Fruit fly (Drosophila melanogaster) whole organism, prepupa: ENCODE measurements around the gene mRpL48.
A peak's percentile ranks its signal among the peaks of the same experiment; 100 is the strongest.

ENCODE experiments used
- CG10631 ChIP-seq: fragments of 200-800 bp; sonication (Bioruptor generic); optimal IDR thresholded peaks from 2 replicates; lab custom pipeline; 2016; ENCODE audit warnings: missing biosample characterization, missing genetic modification characterization
- CG10669 ChIP-seq: fragments of 200-800 bp; sonication (Bioruptor generic); optimal IDR thresholded peaks from 3 replicates; lab custom pipeline; 2018; ENCODE audit warnings: missing biosample characterization, mild to moderate bottlenecking, missing genetic modification characterization, moderate library complexity
- CG11294 ChIP-seq: fragments of 200-800 bp; sonication (Bioruptor generic); IDR thresholded peaks from 2 replicates; pipeline ENCODE4 v1.3.6; 2022; ENCODE audit warnings: missing biosample characterization, missing genetic modification characterization
- CG11762 ChIP-seq: fragments of 200-800 bp; sonication (Bioruptor generic); optimal IDR thresholded peaks from 3 replicates; lab custom pipeline; 2016; ENCODE audit warnings: missing biosample characterization, missing genetic modification characterization; ENCODE audit not compliant: insufficient read depth
- CG15336 ChIP-seq: fragments of 200-800 bp; sonication (Bioruptor generic); IDR thresholded peaks from 2 replicates; pipeline ENCODE4 v1.3.6; 2022; ENCODE audit warnings: missing biosample characterization, missing genetic modification characterization
- CG16779 ChIP-seq: fragments of 200-800 bp; sonication (Bioruptor generic); optimal IDR thresholded peaks from 3 replicates; lab custom pipeline; 2017; ENCODE audit warnings: missing biosample characterization, mild to moderate bottlenecking, missing genetic modification characterization
- CG31627 ChIP-seq: fragments of 200-800 bp; sonication (Bioruptor generic); optimal IDR thresholded peaks from 3 replicates; lab custom pipeline; 2016; ENCODE audit warnings: missing biosample characterization, missing genetic modification characterization
- CG32006 ChIP-seq: fragments of 200-800 bp; sonication (Bioruptor generic); optimal IDR thresholded peaks from 3 replicates; lab custom pipeline; 2017; ENCODE audit warnings: missing biosample characterization, mild to moderate bottlenecking, missing genetic modification characterization
- CG34406 ChIP-seq: fragments of 200-800 bp; sonication (Bioruptor generic); optimal IDR thresholded peaks from 3 replicates; lab custom pipeline; 2016; ENCODE audit warnings: missing biosample characterization, missing genetic modification characterization
- CG3919 ChIP-seq: fragments of 200-800 bp; sonication (Bioruptor generic); optimal IDR thresholded peaks from 3 replicates; lab custom pipeline; 2016; ENCODE audit warnings: missing biosample characterization, missing genetic modification characterization
- CG4318 ChIP-seq: fragments of 200-800 bp; sonication (Bioruptor generic); optimal IDR thresholded peaks from 3 replicates; lab custom pipeline; 2017; ENCODE audit warnings: missing biosample characterization, mild to moderate bottlenecking, missing genetic modification characterization
- CG6276 ChIP-seq: fragments of 200-800 bp; sonication (Bioruptor generic); optimal IDR thresholded peaks from 2 replicates; lab custom pipeline; 2017; ENCODE audit warnings: missing biosample characterization, mild to moderate bottlenecking, missing genetic modification characterization
- CG6792 ChIP-seq: fragments of 200-800 bp; sonication (Bioruptor generic); optimal IDR thresholded peaks from 3 replicates; lab custom pipeline; 2016; ENCODE audit warnings: missing biosample characterization, missing genetic modification characterization
- CG6854 ChIP-seq: fragments of 200-800 bp; sonication (Bioruptor generic); optimal IDR thresholded peaks from 2 replicates; lab custom pipeline; 2017; ENCODE audit warnings: missing biosample characterization, mild to moderate bottlenecking, missing genetic modification characterization
- CG7368 ChIP-seq: fragments of 200-800 bp; sonication (Bioruptor generic); optimal IDR thresholded peaks from 3 replicates; lab custom pipeline; 2016; ENCODE audit warnings: missing biosample characterization, missing genetic modification characterization
- CG8119 ChIP-seq: fragments of 200-800 bp; sonication (Bioruptor generic); IDR thresholded peaks from 3 replicates; pipeline ENCODE4 v1.3.6; 2022; ENCODE audit warnings: missing biosample characterization, missing genetic modification characterization
- CG8319 ChIP-seq: fragments of 200-800 bp; sonication (Bioruptor generic); optimal IDR thresholded peaks from 3 replicates; lab custom pipeline; 2016; ENCODE audit warnings: missing biosample characterization, missing genetic modification characterization
- CG8632 ChIP-seq: fragments of 200-800 bp; sonication (Bioruptor generic); optimal IDR thresholded peaks from 3 replicates; lab custom pipeline; 2016; ENCODE audit warnings: missing biosample characterization, missing genetic modification characterization
- CG9139 ChIP-seq: fragments of 200-800 bp; sonication (Bioruptor generic); optimal IDR thresholded peaks from 3 replicates; lab custom pipeline; 2017; ENCODE audit warnings: missing biosample characterization, mild to moderate bottlenecking, missing genetic modification characterization
- Eip78C ChIP-seq: fragments of 200-800 bp; sonication (Bioruptor generic); peaks from one replicate; lab custom pipeline; 2016; ENCODE audit warnings: missing biosample characterization, missing genetic modification characterization
- Eip93F ChIP-seq: fragments of 200-800 bp; sonication (Bioruptor generic); optimal IDR thresholded peaks from 2 replicates; lab custom pipeline; 2016; ENCODE audit warnings: missing biosample characterization, mild to moderate bottlenecking, missing genetic modification characterization
- Ets21C ChIP-seq: fragments of 200-800 bp; sonication (Bioruptor generic); optimal IDR thresholded peaks from 3 replicates; lab custom pipeline; 2016; ENCODE audit warnings: missing biosample characterization, missing genetic modification characterization
- Ets96B ChIP-seq: fragments of 200-800 bp; optimal IDR thresholded peaks from 2 replicates; lab custom pipeline; 2019; ENCODE audit warnings: missing biosample characterization, mild to moderate bottlenecking, missing genetic modification characterization, moderate library complexity
- Gug ChIP-seq: fragments of 200-800 bp; sonication (Bioruptor generic); IDR thresholded peaks from 2 replicates; pipeline ENCODE4 v1.3.6; 2022; ENCODE audit warnings: missing biosample characterization, missing genetic modification characterization
- Hr39 ChIP-seq: fragments of 200-800 bp; sonication (Bioruptor generic); optimal IDR thresholded peaks from 2 replicates; lab custom pipeline; 2016; ENCODE audit warnings: missing biosample characterization, missing genetic modification characterization
- Hr4 ChIP-seq: fragments of 200-800 bp; sonication (Bioruptor generic); optimal IDR thresholded peaks from 3 replicates; lab custom pipeline; 2016; ENCODE audit warnings: missing biosample characterization, missing genetic modification characterization
- Lpt ChIP-seq: fragments of 200-800 bp; sonication (Bioruptor generic); optimal IDR thresholded peaks from 3 replicates; lab custom pipeline; 2016; ENCODE audit warnings: missing biosample characterization, missing genetic modification characterization
- OdsH ChIP-seq: fragments of 200-800 bp; sonication (Bioruptor generic); optimal IDR thresholded peaks from 3 replicates; lab custom pipeline; 2016; ENCODE audit warnings: missing biosample characterization, missing genetic modification characterization
- Smox ChIP-seq: fragments of 200-800 bp; sonication (Bioruptor generic); optimal IDR thresholded peaks from 3 replicates; lab custom pipeline; 2016; ENCODE audit warnings: missing biosample characterization, missing genetic modification characterization
- Sox102F ChIP-seq: fragments of 200-800 bp; sonication (Bioruptor generic); optimal IDR thresholded peaks from 2 replicates; lab custom pipeline; 2016; ENCODE audit warnings: missing biosample characterization, mild to moderate bottlenecking, missing genetic modification characterization
- Sox15 ChIP-seq: fragments of 200-800 bp; sonication (Bioruptor generic); optimal IDR thresholded peaks from 3 replicates; lab custom pipeline; 2016; ENCODE audit warnings: missing biosample characterization, missing genetic modification characterization
- achi ChIP-seq: fragments of 200-800 bp; sonication (Bioruptor generic); optimal IDR thresholded peaks from 3 replicates; lab custom pipeline; 2016; ENCODE audit warnings: missing biosample characterization, missing genetic modification characterization
- acj6 ChIP-seq: fragments of 200-800 bp; sonication (Bioruptor generic); optimal IDR thresholded peaks from 3 replicates; lab custom pipeline; 2016; ENCODE audit warnings: missing biosample characterization, missing genetic modification characterization
- cyc ChIP-seq: fragments of 200-800 bp; sonication (Bioruptor generic); optimal IDR thresholded peaks from 3 replicates; lab custom pipeline; 2016; ENCODE audit warnings: missing biosample characterization, missing genetic modification characterization
- dsx ChIP-seq: fragments of 200-800 bp; optimal IDR thresholded peaks from 3 replicates; lab custom pipeline; 2019; ENCODE audit warnings: missing biosample characterization, mild to moderate bottlenecking, missing genetic modification characterization, moderate library complexity; ENCODE audit not compliant: poor library complexity, severe bottlenecking
- esn ChIP-seq: fragments of 200-800 bp; sonication (Bioruptor generic); optimal IDR thresholded peaks from 2 replicates; lab custom pipeline; 2016; ENCODE audit warnings: missing biosample characterization, mild to moderate bottlenecking, missing genetic modification characterization, moderate library complexity
- fkh ChIP-seq: fragments of 200-800 bp; sonication (Bioruptor generic); optimal IDR thresholded peaks from 3 replicates; lab custom pipeline; 2017; ENCODE audit warnings: missing biosample characterization, mild to moderate bottlenecking, missing genetic modification characterization, moderate library complexity
- lz ChIP-seq: fragments of 200-800 bp; sonication (Bioruptor generic); optimal IDR thresholded peaks from 3 replicates; lab custom pipeline; 2016; ENCODE audit warnings: missing biosample characterization, missing genetic modification characterization
- net ChIP-seq: fragments of 200-800 bp; sonication (Bioruptor generic); optimal IDR thresholded peaks from 3 replicates; lab custom pipeline; 2016; ENCODE audit warnings: missing biosample characterization, missing genetic modification characterization
- salr ChIP-seq, 2 experiments: fragments of 200-800 bp; sonication (Bioruptor generic); optimal IDR thresholded peaks; 3 replicates each; lab custom pipeline; 2016 to 2018; ENCODE audit warnings: missing biosample characterization in 2 of 2, missing genetic modification characterization in 2 of 2, mild to moderate bottlenecking in 1 of 2
- spab ChIP-seq: fragments of 200-800 bp; sonication (Bioruptor generic); optimal IDR thresholded peaks from 2 replicates; lab custom pipeline; 2017; ENCODE audit warnings: missing biosample characterization, mild to moderate bottlenecking, missing genetic modification characterization, missing genetic modification reagents
- svp ChIP-seq: fragments of 200-800 bp; sonication (Bioruptor generic); peaks from one replicate; lab custom pipeline; 2016; ENCODE audit warnings: missing biosample characterization, missing genetic modification characterization
- topi ChIP-seq: fragments of 200-800 bp; sonication (Bioruptor generic); optimal IDR thresholded peaks from 3 replicates; lab custom pipeline; 2016; ENCODE audit warnings: missing biosample characterization, missing genetic modification characterization
- vri ChIP-seq: fragments of 200-800 bp; sonication (Bioruptor generic); optimal IDR thresholded peaks from 3 replicates; lab custom pipeline; 2016; ENCODE audit warnings: missing biosample characterization, mild to moderate bottlenecking, missing genetic modification characterization

Gene mRpL48

dm6 chr2L:1727826-1728619 is 17.8 kb downstream of the mRpL48 start (continued):
- TF ChIP-seq topi (GFP tag; lab: Kevin White, UChicago) (peak; percentile 98), CG10631 (GFP tag; lab: Kevin White, UChicago) (peak; percentile 99), Ets96B (tag; lab: Kevin White, UChicago) (peak; percentile 99), CG7368 (GFP tag; lab: Kevin White, UChicago) (peak; percentile 96), CG6854 (GFP tag; lab: Kevin White, UChicago) (peak; percentile 98), Lpt (GFP tag; lab: Kevin White, UChicago) (peak; percentile 95), CG6792 (peak; percentile 98), Hr4 (GFP tag; lab: Kevin White, UChicago) (peak; percentile 97), Sox102F (peak; percentile 98), Hr39 (GFP tag; lab: Kevin White, UChicago) (peak; percentile 89), OdsH (peak; percentile 98), CG6276 (GFP tag; lab: Kevin White, UChicago) (peak; percentile 95), CG8119 (GFP tag; lab: Robert Waterston, UW) (peak; percentile 98), CG15336 (GFP tag; lab: Robert Waterston, UW) (peak; percentile 98), fkh (GFP tag; lab: Kevin White, UChicago) (peak; percentile 94), CG10669 (GFP tag; lab: Kevin White, UChicago) (peak; percentile 96), vri (GFP tag; lab: Kevin White, UChicago) (peak; percentile 95), CG8319 (GFP tag; lab: Kevin White, UChicago) (peak; percentile 94), CG9139 (GFP tag; lab: Kevin White, UChicago) (peak; percentile 98), Sox15 (GFP tag; lab: Kevin White, UChicago) (peak; percentile 95), CG11294 (GFP tag; lab: Robert Waterston, UW) (peak; percentile 96), dsx (GFP tag; lab: Kevin White, UChicago) (peak; percentile 98), svp (GFP tag; lab: Kevin White, UChicago) (peak; percentile 99), lz (GFP tag; lab: Kevin White, UChicago) (peak; percentile 98), Smox (GFP tag; lab: Kevin White, UChicago) (peak; percentile 97), achi (GFP tag; lab: Kevin White, UChicago) (peak; percentile 99), Gug (GFP tag; lab: Robert Waterston, UW) (peak; percentile 96), CG11762 (GFP tag; lab: Kevin White, UChicago) (peak; percentile 93), CG4318 (GFP tag; lab: Kevin White, UChicago) (peak; percentile 95), salr (GFP tag; optimal IDR thresholded peaks at IDR 0.05; lab: Kevin White, UChicago) (peak; percentile 93 to 95), CG32006 (GFP tag; lab: Kevin White, UChicago) (peak; percentile 99), CG3919 (GFP tag; lab: Kevin White, UChicago) (peak; percentile 98), Ets21C (GFP tag; lab: Kevin White, UChicago) (peak; percentile 92), CG34406 (GFP tag; lab: Kevin White, UChicago) (peak; percentile 99), Eip78C (GFP tag; lab: Kevin White, UChicago) (peak; percentile 99), acj6 (GFP tag; lab: Kevin White, UChicago) (peak; percentile 98), CG31627 (GFP tag; lab: Kevin White, UChicago) (peak; percentile 93)

dm6 chr2L:1728620-1728944 is 18.3 kb downstream of the mRpL48 start, which contains the start of gene Rrp40:
Rrp40 (plus strand) TSS chr2L:1728732.
- no peak for TF ChIP-seq CG10631 (GFP tag; lab: Kevin White, UChicago)
- no peak for TF ChIP-seq CG8632 (GFP tag; lab: Kevin White, UChicago)
- no peak for TF ChIP-seq CG8119 (GFP tag; lab: Robert Waterston, UW)
- TF ChIP-seq fkh (GFP tag; lab: Kevin White, UChicago), result no peak
- no peak for TF ChIP-seq CG16779
- TF ChIP-seq vri (GFP tag; lab: Kevin White, UChicago), result no peak
- no peak for TF ChIP-seq net (GFP tag; lab: Kevin White, UChicago)
- TF ChIP-seq dsx (GFP tag; lab: Kevin White, UChicago), result no peak
- no peak for TF ChIP-seq Sox15 (GFP tag; lab: Kevin White, UChicago)
- TF ChIP-seq Smox (GFP tag; lab: Kevin White, UChicago), result no peak
- TF ChIP-seq esn (GFP tag; lab: Kevin White, UChicago), result no peak
- TF ChIP-seq Gug (GFP tag; lab: Robert Waterston, UW), result no peak
- no peak for TF ChIP-seq Eip93F (GFP tag; lab: Kevin White, UChicago)
- TF ChIP-seq spab, result no peak
- no peak for TF ChIP-seq CG3919 (GFP tag; lab: Kevin White, UChicago)
- TF ChIP-seq CG6792, result no peak
- TF ChIP-seq Sox102F, result no peak
- TF ChIP-seq cyc, result no peak
